Fruit fly (Drosophila melanogaster): ENCODE data around the gene Boh2.

Boh2 gene

dm6 chr2L:11130151-11131008 is 48.5 kb upstream of the Boh2 start, which contains the start of the genes RfC38 and CG4751 (continued):
- TF ChIP-seq CG9727 (GFP tag; optimal IDR thresholded peaks at IDR 0.05) (peak; percentile 3), chif (GFP tag; optimal IDR thresholded peaks at IDR 0.05) (no peak), usp (GFP tag; optimal IDR thresholded peaks at IDR 0.05) (no peak), crol (GFP tag; IDR thresholded peaks at IDR 0.05) (peak; percentile 95), slou (GFP tag; optimal IDR thresholded peaks at IDR 0.05) (no peak), lilli (GFP tag; optimal IDR thresholded peaks at IDR 0.05) (peak; percentile 12), sima (GFP tag; optimal IDR thresholded peaks at IDR 0.05) (no peak), zf30C (GFP tag; optimal IDR thresholded peaks at IDR 0.05) (no peak), NC2β (GFP tag; optimal IDR thresholded peaks at IDR 0.05) (no peak), dpn (GFP tag; optimal IDR thresholded peaks at IDR 0.05) (peak in 1 of 2 experiments; percentile 22), oc (tag; optimal IDR thresholded peaks at IDR 0.05) (no peak), CG7556 (GFP tag; optimal IDR thresholded peaks at IDR 0.05) (no peak), Fer3 (tag; optimal IDR thresholded peaks at IDR 0.05) (peak; percentile 19), CG4854 (GFP tag; optimal IDR thresholded peaks at IDR 0.05) (no peak), sna (GFP tag; IDR thresholded peaks at IDR 0.05; ENCODE audit: partially characterized antibody) (peak; percentile 36; the same call in 1 of the 2 replicates), CG33213 (GFP tag; optimal IDR thresholded peaks at IDR 0.05) (no peak), GATAe (GFP tag; conservative IDR thresholded peaks at IDR 0.05) (no peak), CG4282 (GFP tag; optimal IDR thresholded peaks at IDR 0.05) (no peak), Gsc (GFP tag; IDR thresholded peaks at IDR 0.05) (no peak), fu2 (GFP tag; optimal IDR thresholded peaks at IDR 0.05) (no peak), vfl (GFP tag; optimal IDR thresholded peaks at IDR 0.05) (no peak), gfzf (GFP tag; optimal IDR thresholded peaks at IDR 0.05) (peak; percentile 89), CoRest (tag; optimal IDR thresholded peaks at IDR 0.05) (peak; percentile 55), Hmx (GFP tag; optimal IDR thresholded peaks at IDR 0.05) (no peak), seq (GFP tag; IDR thresholded peaks at IDR 0.05) (no peak), lola (GFP tag; optimal IDR thresholded peaks at IDR 0.05) (peak in 1 of 3 experiments; percentile 0), stc (GFP tag; IDR thresholded peaks at IDR 0.05) (no peak), ara (GFP tag; IDR thresholded peaks at IDR 0.05) (no peak), CG14860 (GFP tag; IDR thresholded peaks at IDR 0.05; ENCODE audit: partially characterized antibody) (peak; percentile 61; the same call in 2 of the 3 replicates), CG6791 (GFP tag; IDR thresholded peaks at IDR 0.05; ENCODE audit: partially characterized antibody) (peak; percentile 65; the same call in 2 of the 3 replicates), CG9797 (GFP tag; optimal IDR thresholded peaks at IDR 0.05) (peak; percentile 87), Hr51 (GFP tag; optimal IDR thresholded peaks at IDR 0.05) (no peak), CG34376 (GFP tag; optimal IDR thresholded peaks at IDR 0.05) (no peak), TFAM (GFP tag; optimal IDR thresholded peaks at IDR 0.05) (no peak), CG7372 (GFP tag; IDR thresholded peaks at IDR 0.05) (no peak), Optix (GFP tag; IDR thresholded peaks at IDR 0.05) (no peak), cato (GFP tag; optimal IDR thresholded peaks at IDR 0.05; ENCODE audit: borderline replicate concordance) (no peak), Camta (GFP tag; optimal IDR thresholded peaks at IDR 0.05) (no peak), Aef1 (GFP tag; IDR thresholded peaks at IDR 0.05) (no peak), gsb-n (tag; optimal IDR thresholded peaks at IDR 0.05) (no peak), Sry-δ (GFP tag; optimal IDR thresholded peaks at IDR 0.05) (peak; percentile 48), Hr39 (optimal IDR thresholded peaks at IDR 0.05) (no peak), Doc2 (GFP tag; IDR thresholded peaks at IDR 0.05) (no peak), CG17328 (GFP tag; IDR thresholded peaks at IDR 0.05) (no peak), CG17186 (GFP tag; optimal IDR thresholded peaks at IDR 0.05) (peak; percentile 31), hkb (optimal IDR thresholded peaks at IDR 0.05) (no peak), hkb (GFP tag; IDR thresholded peaks at IDR 0.05) (no peak), Lim3 (GFP tag; IDR thresholded peaks at IDR 0.05) (no peak), CG11695 (GFP tag; IDR thresholded peaks at IDR 0.05) (no peak), Oaz (GFP tag; IDR thresholded peaks at IDR 0.05) (no peak)

Measured in whole organism, embryonic.